Worm (Caenorhabditis elegans) whole organism, L2 larva: Measurements from ENCODE around the gene nhr-101.

Source experiments
- C34F6.9 ChIP-seq: fragments of 150-350 bp; optimal IDR thresholded peaks from 2 replicates; lab custom pipeline; 2014; ENCODE audit warnings: missing biosample characterization, missing genetic modification characterization
- F13H6.1 ChIP-seq: sonication (generic microtip); optimal IDR thresholded peaks from 2 replicates; lab custom pipeline; 2016; ENCODE audit warnings: missing genetic modification characterization, missing compliant biosample characterization
- R02D3.7 ChIP-seq: fragments of 150-350 bp; optimal IDR thresholded peaks from 2 replicates; lab custom pipeline; 2014; ENCODE audit warnings: missing biosample characterization, missing genetic modification characterization
- Y55F3AM.14 ChIP-seq: fragments of 200-800 bp; sonication (Bioruptor generic); optimal IDR thresholded peaks from 2 replicates; lab custom pipeline; 2018; ENCODE audit warnings: mild to moderate bottlenecking, missing genetic modification characterization, missing compliant biosample characterization
- ama-1 ChIP-seq: fragments of 150-350 bp; optimal IDR thresholded peaks from 2 replicates; lab custom pipeline; 2018; ENCODE audit warnings: inconsistent platforms
- blmp-1 ChIP-seq: sonication (generic microtip); optimal IDR thresholded peaks from 2 replicates; lab custom pipeline; 2017; ENCODE audit warnings: missing genetic modification characterization, mild to moderate bottlenecking, missing compliant biosample characterization, antibody characterized with exemption, moderate library complexity; ENCODE audit not compliant: insufficient read depth
- ceh-16 ChIP-seq: fragments of 150-350 bp; optimal IDR thresholded peaks from 2 replicates; lab custom pipeline; 2014; ENCODE audit warnings: missing biosample characterization, missing genetic modification characterization
- ceh-82 ChIP-seq: fragments of 150-350 bp; optimal IDR thresholded peaks from 2 replicates; lab custom pipeline; 2014; ENCODE audit warnings: missing biosample characterization, missing genetic modification characterization
- crh-2 ChIP-seq: sonication (generic microtip); optimal IDR thresholded peaks from 2 replicates; lab custom pipeline; 2017; ENCODE audit warnings: missing biosample characterization, missing genetic modification characterization
- dmd-4 ChIP-seq: sonication (generic microtip); optimal IDR thresholded peaks from 2 replicates; lab custom pipeline; 2017; ENCODE audit warnings: missing biosample characterization, missing genetic modification characterization
- egl-27 ChIP-seq: sonication (generic microtip); optimal IDR thresholded peaks from 3 replicates; lab custom pipeline; 2017; ENCODE audit warnings: missing biosample characterization, missing genetic modification reagents, missing genetic modification characterization
- elt-1 ChIP-seq: fragments of 150-350 bp; optimal IDR thresholded peaks from 2 replicates; lab custom pipeline; 2014; ENCODE audit warnings: missing biosample characterization, missing genetic modification characterization
- fos-1 ChIP-seq: fragments of 150-350 bp; optimal IDR thresholded peaks from 2 replicates; lab custom pipeline; 2014; ENCODE audit warnings: missing biosample characterization, missing genetic modification characterization
- gmeb-1 ChIP-seq: fragments of 150-350 bp; optimal IDR thresholded peaks from 2 replicates; lab custom pipeline; 2014; ENCODE audit warnings: missing biosample characterization, missing genetic modification characterization
- lin-11 ChIP-seq: fragments of 150-350 bp; sonication (generic microtip); optimal IDR thresholded peaks from 2 replicates; lab custom pipeline; 2014; ENCODE audit warnings: missing biosample characterization, missing genetic modification characterization, inconsistent platforms, mixed read lengths
- mab-5 ChIP-seq: fragments of 150-350 bp; optimal IDR thresholded peaks from 2 replicates; lab custom pipeline; 2014; ENCODE audit warnings: missing biosample characterization, missing genetic modification characterization
- mbf-1 ChIP-seq: sonication (generic microtip); optimal IDR thresholded peaks from 2 replicates; lab custom pipeline; 2017; ENCODE audit warnings: missing biosample characterization, missing genetic modification characterization
- mdl-1 ChIP-seq, 2 experiments: fragments of 150-350 bp in 1 of 2; sonication (generic microtip) in 1 of 2; optimal IDR thresholded peaks; 2 replicates each; lab custom pipeline; 2017; ENCODE audit warnings: missing biosample characterization in 2 of 2, missing genetic modification characterization in 2 of 2
- nhr-10 ChIP-seq: sonication (generic microtip); optimal IDR thresholded peaks from 2 replicates; lab custom pipeline; 2017; ENCODE audit warnings: missing biosample characterization, missing genetic modification characterization
- nhr-12 ChIP-seq: fragments of 150-350 bp; optimal IDR thresholded peaks from 2 replicates; lab custom pipeline; 2014; ENCODE audit warnings: missing biosample characterization, missing genetic modification characterization
- nhr-129 ChIP-seq: fragments of 150-350 bp; optimal IDR thresholded peaks from 2 replicates; lab custom pipeline; 2014; ENCODE audit warnings: missing biosample characterization, missing genetic modification characterization
- nhr-21 ChIP-seq: fragments of 150-350 bp; optimal IDR thresholded peaks from 2 replicates; lab custom pipeline; 2014; ENCODE audit warnings: missing biosample characterization, missing genetic modification characterization
- nhr-237 ChIP-seq: fragments of 150-350 bp; optimal IDR thresholded peaks from 2 replicates; lab custom pipeline; 2014; ENCODE audit warnings: missing biosample characterization, missing genetic modification characterization
- nhr-6 ChIP-seq: fragments of 150-350 bp; optimal IDR thresholded peaks from 2 replicates; lab custom pipeline; 2014; ENCODE audit warnings: missing biosample characterization, missing genetic modification characterization
- peb-1 ChIP-seq: fragments of 150-350 bp; optimal IDR thresholded peaks from 2 replicates; lab custom pipeline; 2014; ENCODE audit warnings: missing biosample characterization, missing genetic modification characterization
- skn-1 ChIP-seq: sonication (generic microtip); optimal IDR thresholded peaks from 2 replicates; lab custom pipeline; 2017; ENCODE audit warnings: missing biosample characterization, missing genetic modification characterization
- sma-3 ChIP-seq: sonication (generic microtip); optimal IDR thresholded peaks from 2 replicates; lab custom pipeline; 2016; ENCODE audit warnings: missing genetic modification reagents, missing genetic modification characterization, missing compliant biosample characterization
- sma-9 ChIP-seq, 2 experiments: fragments of 150-350 bp in 1 of 2; sonication (generic microtip) in 1 of 2; optimal IDR thresholded peaks; 2 replicates each; lab custom pipeline; 2014 to 2016; ENCODE audit warnings: missing genetic modification characterization in 2 of 2, mild to moderate bottlenecking in 1 of 2, missing biosample characterization in 1 of 2, missing compliant biosample characterization in 1 of 2, missing genetic modification reagents in 1 of 2, moderate library complexity in 1 of 2
- snpc-4 ChIP-seq: fragments of 150-350 bp; optimal IDR thresholded peaks from 2 replicates; lab custom pipeline; 2014; ENCODE audit warnings: missing biosample characterization, missing genetic modification characterization
- unc-39 ChIP-seq: fragments of 150-350 bp; optimal IDR thresholded peaks from 2 replicates; lab custom pipeline; 2014; ENCODE audit warnings: missing biosample characterization, missing genetic modification characterization
- unc-55 ChIP-seq: fragments of 150-350 bp; sonication (generic microtip); optimal IDR thresholded peaks from 3 replicates; lab custom pipeline; 2014; ENCODE audit warnings: missing biosample characterization, missing genetic modification reagents, missing genetic modification characterization
- unc-62 ChIP-seq: fragments of 150-350 bp; optimal IDR thresholded peaks from 2 replicates; lab custom pipeline; 2014; ENCODE audit warnings: missing biosample characterization, missing genetic modification reagents, missing genetic modification characterization
- zag-1 ChIP-seq: fragments of 150-350 bp; optimal IDR thresholded peaks from 2 replicates; lab custom pipeline; 2014; ENCODE audit warnings: missing biosample characterization, missing genetic modification characterization
- ztf-1 ChIP-seq: fragments of 200-800 bp; sonication (Bioruptor generic); conservative IDR thresholded peaks from 2 replicates; pipeline ENCODE4 v1.3.6; 2022; ENCODE audit warnings: missing genetic modification characterization, missing compliant biosample characterization
- ztf-11 ChIP-seq: sonication (generic microtip); optimal IDR thresholded peaks from 2 replicates; lab custom pipeline; 2017; ENCODE audit warnings: missing biosample characterization, missing genetic modification characterization

nhr-101 gene

ce11 chrV:11583212-11583611 is 12.9 kb downstream of the nhr-101 start, which contains the start of gene srx-88:
TSS of gene srx-88 (plus strand) at chrV:11583512.
- TF ChIP-seq Y55F3AM.14 (no peak), ztf-1 (no peak)

- TF ChIP-seq fos-1 (peak; percentile 32), lin-11 (tag; lab: Kevin White, UChicago) (no peak), sma-9 (GFP tag; optimal IDR thresholded peaks at IDR 0.05; lab: Kevin White, UChicago) (peak; percentile 84), sma-9 (tag; optimal IDR thresholded peaks at IDR 0.05; lab: Kevin White, UChicago) (no peak), nhr-21 (tag; lab: Kevin White, UChicago) (peak; percentile 49), nhr-12 (tag; lab: Kevin White, UChicago) (no peak), snpc-4 (tag; lab: Kevin White, UChicago) (peak; percentile 95), F13H6.1 (tag; lab: Kevin White, UChicago) (no peak), ceh-16 (peak; percentile 58), mab-5 (tag; lab: Kevin White, UChicago) (no peak), ceh-82 (tag; lab: Kevin White, UChicago) (no peak), crh-2 (tag; lab: Kevin White, UChicago) (peak; percentile 37), sma-3 (peak; percentile 75)
Observed at ce11 chrV:11585122-11585521, 14.8 kb downstream of the nhr-101 start.

- TF ChIP-seq unc-55 (GFP tag; lab: Kevin White, UChicago) = no peak
- no peak for TF ChIP-seq mab-5 (tag; lab: Kevin White, UChicago)
- no peak for TF ChIP-seq Y55F3AM.14
- TF ChIP-seq skn-1 (tag; lab: Kevin White, UChicago) = no peak
- no peak for TF ChIP-seq peb-1 (tag; lab: Kevin White, UChicago)
- no peak for TF ChIP-seq R02D3.7 (tag; lab: Kevin White, UChicago)
- no peak for TF ChIP-seq dmd-4 (tag; lab: Kevin White, UChicago)
- TF ChIP-seq blmp-1 (tag; lab: Kevin White, UChicago) = no peak
- TF ChIP-seq unc-62 (GFP tag; lab: Kevin White, UChicago) = no peak
- TF ChIP-seq nhr-12 (tag; lab: Kevin White, UChicago) = no peak
- TF ChIP-seq mbf-1 (tag; lab: Kevin White, UChicago) = no peak
- TF ChIP-seq fos-1 = no peak
- no peak for TF ChIP-seq sma-3
Observed at ce11 chrV:11589433-11589832, 19.2 kb downstream of the nhr-101 start, which contains the start of gene srx-82. TSS of gene srx-82 (plus strand) at chrV:11589733.

ce11 chrV:11593427-11593826 is 23.2 kb downstream of the nhr-101 start, which contains the start of gene srx-80:
TSS of gene srx-80 (plus strand) at chrV:11593727.
- TF ChIP-seq zag-1 (tag; lab: Kevin White, UChicago) (no peak), gmeb-1 (tag; lab: Kevin White, UChicago) (no peak), ceh-16 (no peak), C34F6.9 (no peak), unc-39 (tag; lab: Kevin White, UChicago) (no peak), nhr-21 (tag; lab: Kevin White, UChicago) (no peak), ztf-1 (no peak), lin-11 (tag; lab: Kevin White, UChicago) (no peak), ceh-82 (tag; lab: Kevin White, UChicago) (no peak), elt-1 (tag; lab: Kevin White, UChicago) (no peak), nhr-237 (tag; lab: Kevin White, UChicago) (no peak), peb-1 (tag; lab: Kevin White, UChicago) (no peak), mab-5 (tag; lab: Kevin White, UChicago) (no peak), nhr-6 (tag; lab: Kevin White, UChicago) (no peak), blmp-1 (tag; lab: Kevin White, UChicago) (no peak), sma-9 (GFP tag; optimal IDR thresholded peaks at IDR 0.05; lab: Kevin White, UChicago) (no peak), sma-9 (tag; optimal IDR thresholded peaks at IDR 0.05; lab: Kevin White, UChicago) (no peak), unc-55 (GFP tag; lab: Kevin White, UChicago) (no peak), ztf-11 (tag; lab: Kevin White, UChicago) (no peak)

- no peak for TF ChIP-seq nhr-129 (tag; lab: Kevin White, UChicago)
- TF ChIP-seq egl-27 = no peak
- no peak for TF ChIP-seq nhr-10
- TF ChIP-seq nhr-21 (tag; lab: Kevin White, UChicago) = no peak
- TF ChIP-seq lin-11 (tag; lab: Kevin White, UChicago) = no peak
- no peak for TF ChIP-seq mdl-1 (tag; optimal IDR thresholded peaks at IDR 0.05; lab: Kevin White, UChicago)
- no peak for TF ChIP-seq dmd-4 (tag; lab: Kevin White, UChicago)
- TF ChIP-seq mab-5 (tag; lab: Kevin White, UChicago) = no peak
- TF ChIP-seq Y55F3AM.14 = no peak
- TF ChIP-seq gmeb-1 (tag; lab: Kevin White, UChicago) = no peak
- no peak for TF ChIP-seq zag-1 (tag; lab: Kevin White, UChicago)
- TF ChIP-seq ama-1 (lab: Kevin White, UChicago) = no peak
Observed at ce11 chrV:11593888-11594287, 23.6 kb downstream of the nhr-101 start.
